Worm (Caenorhabditis elegans) whole organism, L4 larva: ENCODE measurements around the gene F42C5.4.

ENCODE experiments used
- unc-62 ChIP-seq, 3 experiments: fragments of 150-350 bp in 1 of 3; sonication (generic microtip); optimal IDR thresholded peaks in 2 of 3; peaks in 1 of 3; 1 replicate in 1 of 3; 2 replicates in 2 of 3; lab custom pipeline; 2014 to 2017; ENCODE audit warnings: missing biosample characterization in 3 of 3, missing genetic modification characterization in 3 of 3, missing genetic modification reagents in 3 of 3, missing genotype in 1 of 3
- ztf-11 ChIP-seq: fragments of 150-350 bp; optimal IDR thresholded peaks from 2 replicates; lab custom pipeline; 2014; ENCODE audit warnings: missing biosample characterization, missing genetic modification characterization

ce11 chrIV:7260587-7260986 lies 31.3 kb downstream of the F42C5.4 start, which contains the start of gene C06E4.3:
- no peak for TF ChIP-seq ztf-11 (tag; lab: Kevin White, UChicago)
- TF ChIP-seq unc-62 (GFP tag; optimal IDR thresholded peaks at IDR 0.05 in 1 of 2; lab: Kevin White, UChicago) = no peak
- no peak for TF ChIP-seq unc-62 (tag; optimal IDR thresholded peaks at IDR 0.05; lab: Kevin White, UChicago)
